Fruit fly (Drosophila melanogaster): ENCODE measurements around the gene Efhc1.1.

DNA sequence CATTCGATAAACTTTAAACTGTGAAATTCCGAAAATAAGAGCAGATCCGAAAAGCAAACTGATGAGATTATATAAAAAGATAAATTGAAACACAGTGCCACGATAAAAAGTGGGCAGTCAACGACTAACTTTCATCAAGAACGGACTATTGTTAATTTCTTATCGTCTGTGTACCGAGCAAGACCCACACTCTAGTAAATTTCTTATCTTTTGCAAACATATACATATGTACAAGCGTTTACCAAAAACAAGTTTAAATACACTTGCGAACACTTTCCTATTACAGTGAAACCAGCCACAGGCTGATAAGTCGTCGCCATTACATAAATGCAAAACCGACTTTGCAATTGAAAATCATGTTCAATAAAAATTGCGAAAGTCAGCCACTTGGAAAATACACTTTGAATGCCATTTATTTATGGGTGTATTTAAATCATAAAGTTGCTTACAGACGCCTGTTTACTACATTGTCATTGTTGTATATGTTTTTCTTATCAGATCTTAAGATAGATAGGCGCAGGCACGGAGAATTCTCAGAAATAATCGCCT, 24.7 kb downstream of the Efhc1.1 start:
- TF ChIP-seq CG8119 (GFP tag; IDR thresholded peaks at IDR 0.05) (no peak), OdsH (GFP tag; optimal IDR thresholded peaks at IDR 0.05) (no peak), CG1621 (tag; optimal IDR thresholded peaks at IDR 0.05) (no peak), Eip75B (GFP tag; optimal IDR thresholded peaks at IDR 0.05) (no peak), Hr38 (GFP tag; optimal IDR thresholded peaks at IDR 0.05) (no peak), Hr39 (GFP tag; optimal IDR thresholded peaks at IDR 0.05) (no peak), Met (GFP tag; optimal IDR thresholded peaks at IDR 0.05) (no peak), dsx (GFP tag; optimal IDR thresholded peaks at IDR 0.05; ENCODE audit: poor library complexity, severe bottlenecking) (no peak), CG3032 (tag; optimal IDR thresholded peaks at IDR 0.05) (no peak), acj6 (GFP tag; optimal IDR thresholded peaks at IDR 0.05) (no peak), ss (GFP tag; optimal IDR thresholded peaks at IDR 0.05) (no peak), CG6276 (GFP tag; optimal IDR thresholded peaks at IDR 0.05) (no peak), fkh (GFP tag; optimal IDR thresholded peaks at IDR 0.05) (peak; percentile 50)

All from whole organism, prepupa.